Worm (Caenorhabditis elegans): Measurements from ENCODE around the gene R13H4.7.

DNA sequence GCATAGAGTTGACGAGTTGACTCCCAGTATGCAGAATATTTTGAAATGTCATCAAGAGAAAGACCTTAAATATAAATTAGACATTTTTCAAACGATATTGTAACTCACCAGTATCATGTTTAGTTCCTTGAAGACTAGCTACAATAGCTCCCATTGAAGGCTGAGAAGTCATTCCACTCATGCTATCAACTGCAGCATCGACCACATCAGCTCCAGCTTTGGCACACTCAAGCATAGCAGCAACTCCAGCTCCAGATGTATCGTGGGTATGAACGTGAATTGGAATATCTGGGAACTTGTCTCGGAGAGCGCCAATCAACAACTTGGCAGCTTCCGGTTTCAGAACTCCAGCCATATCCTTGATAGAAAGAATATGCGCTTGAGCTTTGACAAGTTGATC lies 48.6 kb downstream of the R13H4.7 start:
- no peak for TF ChIP-seq fos-1 (tag; optimal IDR thresholded peaks at IDR 0.05)
- TF ChIP-seq C16A3.4 (tag; optimal IDR thresholded peaks at IDR 0.05), result no peak
- TF ChIP-seq hlh-17 (GFP tag; optimal IDR thresholded peaks at IDR 0.05; ENCODE audit: borderline replicate concordance), result no peak
- TF ChIP-seq nhr-11 (tag; optimal IDR thresholded peaks at IDR 0.05), result no peak
- TF ChIP-seq ztf-11 (tag; optimal IDR thresholded peaks at IDR 0.05), result no peak
- no peak for TF ChIP-seq mdl-1 (tag; optimal IDR thresholded peaks at IDR 0.05)
- TF ChIP-seq nhr-237 (tag; optimal IDR thresholded peaks at IDR 0.05), result no peak
- TF ChIP-seq lir-3 (tag; optimal IDR thresholded peaks at IDR 0.05; ENCODE audit: poor library complexity), result no peak
- TF ChIP-seq tbx-2 (tag; optimal IDR thresholded peaks at IDR 0.05), result no peak
- TF ChIP-seq sox-4 (tag; optimal IDR thresholded peaks at IDR 0.05), result no peak
- no peak for TF ChIP-seq efl-1 (optimal IDR thresholded peaks at IDR 0.05)
- peak in 1 of 2 experiments; percentile 65 for TF ChIP-seq efl-1 (GFP tag; optimal IDR thresholded peaks at IDR 0.05 in 1 of 2)
- TF ChIP-seq ceh-82 (tag; optimal IDR thresholded peaks at IDR 0.05), result no peak
- TF ChIP-seq xbp-1 (tag; optimal IDR thresholded peaks at IDR 0.05), result no peak
- TF ChIP-seq pag-3 (tag; optimal IDR thresholded peaks at IDR 0.05; ENCODE audit: borderline replicate concordance, insufficient read depth), result no peak

Measured in whole organism, L1 larva.